Worm (Caenorhabditis elegans) whole organism, L3 larva: Measurements from ENCODE around the gene ZK1248.17.

Experiments used
- ama-1 ChIP-seq: fragments of 150-350 bp; optimal IDR thresholded peaks from 2 replicates; lab custom pipeline; 2018
- ceh-82 ChIP-seq: fragments of 150-350 bp; optimal IDR thresholded peaks from 2 replicates; lab custom pipeline; 2014; ENCODE audit warnings: missing biosample characterization, missing genetic modification characterization
- elt-2 ChIP-seq: sonication (generic microtip); optimal IDR thresholded peaks from 2 replicates; lab custom pipeline; 2016; ENCODE audit warnings: missing genetic modification reagents, mild to moderate bottlenecking, missing genetic modification characterization, missing compliant biosample characterization
- fkh-10 ChIP-seq: sonication (generic microtip); optimal IDR thresholded peaks from 2 replicates; lab custom pipeline; 2017; ENCODE audit warnings: missing biosample characterization, missing genetic modification reagents, missing genetic modification characterization
- nhr-11 ChIP-seq: fragments of 150-350 bp; optimal IDR thresholded peaks from 2 replicates; lab custom pipeline; 2014; ENCODE audit warnings: missing biosample characterization, missing genetic modification characterization
- nhr-237 ChIP-seq: fragments of 150-350 bp; optimal IDR thresholded peaks from 2 replicates; lab custom pipeline; 2014; ENCODE audit warnings: missing biosample characterization, missing genetic modification characterization
- nhr-28 ChIP-seq: fragments of 150-350 bp; optimal IDR thresholded peaks from 2 replicates; lab custom pipeline; 2014; ENCODE audit warnings: missing biosample characterization, missing genetic modification characterization
- nhr-76 ChIP-seq: fragments of 150-350 bp; sonication (generic microtip); optimal IDR thresholded peaks from 5 replicates; lab custom pipeline; 2014; ENCODE audit warnings: missing biosample characterization, missing genetic modification characterization
- pqm-1 ChIP-seq: fragments of 150-350 bp; optimal IDR thresholded peaks from 2 replicates; lab custom pipeline; 2017; ENCODE audit warnings: missing biosample characterization, missing genetic modification characterization, inconsistent platforms
- skn-1 ChIP-seq: fragments of 150-350 bp; optimal IDR thresholded peaks from 2 replicates; lab custom pipeline; 2014; ENCODE audit warnings: missing biosample characterization, missing genetic modification characterization
- snpc-4 ChIP-seq: fragments of 150-350 bp; optimal IDR thresholded peaks from 2 replicates; lab custom pipeline; 2014; ENCODE audit warnings: missing biosample characterization, missing genetic modification characterization
- unc-39 ChIP-seq: sonication (generic microtip); optimal IDR thresholded peaks from 4 replicates; lab custom pipeline; 2017; ENCODE audit warnings: missing biosample characterization, missing genetic modification characterization
- ztf-11 ChIP-seq: fragments of 150-350 bp; optimal IDR thresholded peaks from 2 replicates; lab custom pipeline; 2014; ENCODE audit warnings: missing biosample characterization, missing genetic modification characterization

- TF ChIP-seq skn-1 (tag; lab: Kevin White, UChicago) (no peak), ztf-11 (no peak), ceh-82 (tag; lab: Kevin White, UChicago) (no peak), pqm-1 (no peak), snpc-4 (tag; lab: Kevin White, UChicago) (no peak), fkh-10 (GFP tag; lab: Kevin White, UChicago) (no peak), nhr-28 (tag; lab: Kevin White, UChicago) (no peak), nhr-237 (tag; lab: Kevin White, UChicago) (no peak), elt-2 (tag; lab: Kevin White, UChicago) (no peak), nhr-11 (tag; lab: Kevin White, UChicago) (no peak), unc-39 (tag; lab: Kevin White, UChicago) (no peak), nhr-76 (no peak), ama-1 (lab: Kevin White, UChicago) (no peak)
Observed at ce11 chrII:5827364-5827763, 18.0 kb downstream of the ZK1248.17 start, which contains the start of gene tbc-2.
